Worm (Caenorhabditis elegans) whole organism, late embryonic: ENCODE measurements around the gene srlf-13.

Experiments
- C08G9.2 ChIP-seq: sonication (generic microtip); optimal IDR thresholded peaks from 2 replicates; lab custom pipeline; 2016; ENCODE audit warnings: mild to moderate bottlenecking, missing genetic modification characterization, moderate library complexity, missing compliant biosample characterization
- K09A11.1 ChIP-seq: sonication (generic microtip); optimal IDR thresholded peaks from 2 replicates; lab custom pipeline; 2017; ENCODE audit warnings: antibody characterized with exemption, mild to moderate bottlenecking, missing genetic modification characterization, missing compliant biosample characterization; ENCODE audit not compliant: insufficient read depth
- T23F11.4 ChIP-seq: fragments of 200-800 bp; sonication (Bioruptor generic); optimal IDR thresholded peaks from 2 replicates; lab custom pipeline; 2018; ENCODE audit warnings: mild to moderate bottlenecking, missing genetic modification characterization, missing compliant biosample characterization
- Y22D7AL.16 ChIP-seq: sonication (generic microtip); optimal IDR thresholded peaks from 2 replicates; lab custom pipeline; 2016; ENCODE audit warnings: missing genetic modification characterization, missing compliant biosample characterization
- ama-1 ChIP-seq: fragments of 150-350 bp; optimal IDR thresholded peaks from 2 replicates; lab custom pipeline; 2014
- ceh-14 ChIP-seq: sonication (generic microtip); optimal IDR thresholded peaks from 2 replicates; lab custom pipeline; 2016; ENCODE audit warnings: missing genotype, missing genetic modification characterization, missing compliant biosample characterization
- ceh-2 ChIP-seq: sonication (generic microtip); optimal IDR thresholded peaks from 2 replicates; lab custom pipeline; 2016; ENCODE audit warnings: missing genotype, missing genetic modification characterization, missing compliant biosample characterization
- ceh-24 ChIP-seq: sonication (generic microtip); optimal IDR thresholded peaks from 2 replicates; lab custom pipeline; 2016; ENCODE audit warnings: mild to moderate bottlenecking, missing genetic modification characterization, missing compliant biosample characterization
- ceh-31 ChIP-seq: sonication (generic microtip); optimal IDR thresholded peaks from 2 replicates; lab custom pipeline; 2016; ENCODE audit warnings: missing genetic modification characterization, missing compliant biosample characterization
- ceh-34 ChIP-seq: sonication (generic microtip); optimal IDR thresholded peaks from 2 replicates; lab custom pipeline; 2016; ENCODE audit warnings: mild to moderate bottlenecking, missing genetic modification characterization, missing compliant biosample characterization
- ceh-48 ChIP-seq: sonication (generic microtip); optimal IDR thresholded peaks from 2 replicates; lab custom pipeline; 2016; ENCODE audit warnings: missing genetic modification characterization, inconsistent platforms, missing compliant biosample characterization
- dmd-4 ChIP-seq: sonication (generic microtip); optimal IDR thresholded peaks from 2 replicates; lab custom pipeline; 2016; ENCODE audit warnings: borderline replicate concordance, missing genetic modification characterization, missing compliant biosample characterization
- dve-1 ChIP-seq: sonication (generic microtip); optimal IDR thresholded peaks from 2 replicates; lab custom pipeline; 2017; ENCODE audit warnings: antibody characterized with exemption, mild to moderate bottlenecking, missing genetic modification characterization, missing compliant biosample characterization
- elt-2 ChIP-seq: sonication (generic microtip); optimal IDR thresholded peaks from 2 replicates; lab custom pipeline; 2016; ENCODE audit warnings: missing genetic modification reagents, missing genetic modification characterization, missing compliant biosample characterization
- ets-4 ChIP-seq: sonication (generic microtip); optimal IDR thresholded peaks from 2 replicates; lab custom pipeline; 2016; ENCODE audit warnings: missing genetic modification characterization, missing compliant biosample characterization
- fkh-10 ChIP-seq: fragments of 150-350 bp; optimal IDR thresholded peaks from 2 replicates; lab custom pipeline; 2014; ENCODE audit warnings: missing biosample characterization, missing genetic modification reagents, missing genetic modification characterization
- hlh-15 ChIP-seq: sonication (generic microtip); optimal IDR thresholded peaks from 2 replicates; lab custom pipeline; 2016; ENCODE audit warnings: missing genetic modification characterization, missing compliant biosample characterization
- hlh-30 ChIP-seq: sonication (generic microtip); optimal IDR thresholded peaks from 2 replicates; lab custom pipeline; 2017; ENCODE audit warnings: antibody characterized with exemption, missing genetic modification characterization, missing compliant biosample characterization; ENCODE audit not compliant: insufficient read depth
- lin-11 ChIP-seq: fragments of 200-800 bp; sonication (Bioruptor generic); optimal IDR thresholded peaks from 2 replicates; lab custom pipeline; 2018; ENCODE audit warnings: mild to moderate bottlenecking, missing genetic modification characterization, missing compliant biosample characterization
- madf-2 ChIP-seq: sonication (generic microtip); optimal IDR thresholded peaks from 2 replicates; lab custom pipeline; 2017; ENCODE audit warnings: missing genetic modification characterization, missing compliant biosample characterization
- npax-4 ChIP-seq: sonication (generic microtip); optimal IDR thresholded peaks from 2 replicates; lab custom pipeline; 2016; ENCODE audit warnings: missing genetic modification characterization, missing compliant biosample characterization
- odd-2 ChIP-seq: sonication (generic microtip); optimal IDR thresholded peaks from 2 replicates; lab custom pipeline; 2017; ENCODE audit warnings: antibody characterized with exemption, mild to moderate bottlenecking, missing genetic modification characterization, missing compliant biosample characterization
- pag-3 ChIP-seq: sonication (generic microtip); optimal IDR thresholded peaks from 2 replicates; lab custom pipeline; 2016; ENCODE audit warnings: missing compliant biosample characterization, missing genetic modification characterization, borderline replicate concordance
- pat-9 ChIP-seq: fragments of 200-800 bp; sonication (Bioruptor generic); optimal IDR thresholded peaks from 2 replicates; lab custom pipeline; 2018; ENCODE audit warnings: mild to moderate bottlenecking, missing genetic modification characterization, moderate library complexity, missing compliant biosample characterization
- pha-2 ChIP-seq: sonication (generic microtip); optimal IDR thresholded peaks from 2 replicates; lab custom pipeline; 2017; ENCODE audit warnings: mild to moderate bottlenecking, missing genetic modification characterization, missing compliant biosample characterization
- pqm-1 ChIP-seq: sonication (generic microtip); optimal IDR thresholded peaks from 2 replicates; lab custom pipeline; 2016; ENCODE audit warnings: missing genetic modification characterization, missing compliant biosample characterization
- ref-2 ChIP-seq: sonication (generic microtip); optimal IDR thresholded peaks from 2 replicates; lab custom pipeline; 2016; ENCODE audit warnings: missing genetic modification characterization, missing compliant biosample characterization
- sox-4 ChIP-seq: sonication (generic microtip); optimal IDR thresholded peaks from 2 replicates; lab custom pipeline; 2017; ENCODE audit warnings: mild to moderate bottlenecking, missing genetic modification characterization, inconsistent platforms, missing compliant biosample characterization
- syd-9 ChIP-seq: sonication (generic microtip); optimal IDR thresholded peaks from 2 replicates; lab custom pipeline; 2016; ENCODE audit warnings: mild to moderate bottlenecking, missing genetic modification characterization, moderate library complexity, missing compliant biosample characterization
- tbx-7 ChIP-seq: sonication (generic microtip); optimal IDR thresholded peaks from 2 replicates; lab custom pipeline; 2016; ENCODE audit warnings: missing genotype, missing genetic modification characterization, missing compliant biosample characterization
- ttx-3 ChIP-seq: sonication (generic microtip); optimal IDR thresholded peaks from 2 replicates; lab custom pipeline; 2016; ENCODE audit warnings: missing genetic modification reagents, missing genetic modification characterization, missing compliant biosample characterization
- unc-3 ChIP-seq, 2 experiments: fragments of 200-800 bp in 1 of 2; sonication (Bioruptor generic) in 1 of 2; sonication (generic microtip) in 1 of 2; conservative IDR thresholded peaks in 1 of 2; optimal IDR thresholded peaks in 1 of 2; 2 replicates each; pipeline versions ENCODE4 v1.3.6 to Lab custom; 2016 to 2022; ENCODE audit warnings: missing compliant biosample characterization in 2 of 2, missing genetic modification characterization in 2 of 2, missing genetic modification reagents in 1 of 2
- unc-42 ChIP-seq: sonication (generic microtip); optimal IDR thresholded peaks from 2 replicates; lab custom pipeline; 2016; ENCODE audit warnings: missing genotype, missing genetic modification characterization, missing compliant biosample characterization
- unc-55 ChIP-seq: sonication (generic microtip); optimal IDR thresholded peaks from 2 replicates; lab custom pipeline; 2017; ENCODE audit warnings: missing biosample characterization, missing genetic modification reagents, missing genetic modification characterization
- ztf-16 ChIP-seq: sonication (generic microtip); optimal IDR thresholded peaks from 2 replicates; lab custom pipeline; 2017; ENCODE audit warnings: missing genetic modification characterization, missing compliant biosample characterization

srlf-13 gene

DNA sequence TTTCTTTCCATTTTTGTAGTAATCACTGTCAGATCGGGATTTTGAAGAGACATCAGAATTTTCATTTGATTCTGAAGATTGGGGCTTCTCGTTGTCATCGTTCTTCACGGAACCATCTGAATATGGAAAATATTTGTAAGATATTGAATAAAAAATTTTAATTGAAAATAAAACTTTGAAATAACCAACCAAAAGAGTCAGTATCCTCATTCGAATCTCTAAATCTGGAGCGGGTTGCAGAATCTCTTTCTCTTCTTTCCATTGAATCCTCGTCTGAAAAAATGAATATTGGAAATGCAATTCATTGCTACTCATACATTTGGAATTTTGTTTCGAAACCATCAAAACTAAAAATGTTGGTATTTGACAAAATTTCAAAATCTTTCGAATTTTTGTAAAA, 1.7 kb upstream of the srlf-13 start:
- TF ChIP-seq unc-55 (GFP tag; lab: Kevin White, UChicago) (no peak), tbx-7 (no peak), K09A11.1 (no peak), ceh-24 (tag; lab: Kevin White, UChicago) (no peak), madf-2 (tag; lab: Kevin White, UChicago) (no peak), ceh-34 (tag; lab: Kevin White, UChicago) (no peak), sox-4 (tag; lab: Kevin White, UChicago) (no peak), lin-11 (tag; lab: Kevin White, UChicago) (no peak), hlh-15 (tag; lab: Kevin White, UChicago) (no peak), pag-3 (tag; lab: Kevin White, UChicago) (no peak), dve-1 (tag; lab: Kevin White, UChicago) (no peak), hlh-30 (tag; lab: Kevin White, UChicago) (no peak), ama-1 (lab: Kevin White, UChicago) (no peak)

DNA sequence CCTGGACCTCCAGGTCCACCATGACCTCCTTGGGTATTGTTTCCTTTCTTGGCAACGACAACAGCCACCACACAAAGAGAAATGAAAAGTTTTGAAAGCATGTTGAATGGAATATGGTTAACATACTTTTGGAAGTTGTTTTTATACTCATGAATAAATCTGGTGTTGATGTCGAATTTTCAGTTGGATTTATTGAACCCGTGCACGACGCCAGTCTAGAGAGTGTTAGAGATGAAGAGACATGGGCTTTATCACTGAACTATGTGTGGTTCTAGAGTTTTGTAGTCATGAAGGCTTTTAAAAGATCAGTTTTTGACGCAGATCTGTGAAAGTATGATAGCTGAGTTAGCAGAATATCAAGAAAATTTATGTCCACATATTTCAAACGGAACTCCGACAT, 2.2 kb downstream of the srlf-13 start, which contains the start of gene srlf-14:
srlf-14 (minus strand) TSS at position 101 of the 400 bp plus-strand sequence.
- TF ChIP-seq hlh-30 (tag; lab: Kevin White, UChicago) (no peak), unc-3 (GFP tag; conservative IDR thresholded peaks at IDR 0.05; lab: Robert Waterston, UW) (no peak), unc-3 (tag; optimal IDR thresholded peaks at IDR 0.05; lab: Kevin White, UChicago) (no peak), pqm-1 (tag; lab: Kevin White, UChicago) (no peak), pha-2 (tag; lab: Kevin White, UChicago) (no peak), pag-3 (tag; lab: Kevin White, UChicago) (no peak), odd-2 (tag; lab: Kevin White, UChicago) (no peak), fkh-10 (no peak)

DNA sequence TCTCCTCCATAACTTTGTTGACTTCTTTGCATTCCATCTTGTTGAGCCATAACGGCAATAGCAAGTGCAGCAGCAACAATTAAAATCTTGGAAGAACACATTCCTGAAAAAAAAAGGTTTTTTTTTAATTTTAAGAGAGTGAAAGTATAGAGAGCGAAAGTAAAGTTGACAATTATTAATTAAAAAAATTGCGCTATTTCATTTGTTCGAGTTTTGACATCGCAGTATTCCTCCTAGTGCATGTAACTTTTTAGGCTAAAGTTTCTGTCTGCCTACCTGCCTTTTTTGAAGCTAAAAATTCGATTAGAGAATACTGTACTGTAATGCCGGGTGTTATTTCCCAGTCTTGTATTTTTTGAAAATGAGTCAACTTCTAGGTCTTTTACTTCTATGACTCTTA, 4.4 kb downstream of the srlf-13 start, which contains the start of gene srlf-12:
srlf-12 (minus strand) TSS at position 101 of the 400 bp plus-strand sequence.
- TF ChIP-seq pat-9 = no peak
- no peak for TF ChIP-seq unc-55 (GFP tag; lab: Kevin White, UChicago)
- no peak for TF ChIP-seq elt-2 (tag; lab: Kevin White, UChicago)
- no peak for TF ChIP-seq ceh-48 (tag; lab: Kevin White, UChicago)
- no peak for TF ChIP-seq ceh-31 (tag; lab: Kevin White, UChicago)
- no peak for TF ChIP-seq unc-42
- no peak for TF ChIP-seq npax-4 (tag; lab: Kevin White, UChicago)
- TF ChIP-seq ceh-34 (tag; lab: Kevin White, UChicago) = no peak
- no peak for TF ChIP-seq dmd-4 (tag; lab: Kevin White, UChicago)
- TF ChIP-seq ref-2 = no peak
- no peak for TF ChIP-seq ttx-3 (tag; lab: Kevin White, UChicago)
- no peak for TF ChIP-seq T23F11.4
- no peak for TF ChIP-seq ztf-16 (tag; lab: Kevin White, UChicago)

DNA sequence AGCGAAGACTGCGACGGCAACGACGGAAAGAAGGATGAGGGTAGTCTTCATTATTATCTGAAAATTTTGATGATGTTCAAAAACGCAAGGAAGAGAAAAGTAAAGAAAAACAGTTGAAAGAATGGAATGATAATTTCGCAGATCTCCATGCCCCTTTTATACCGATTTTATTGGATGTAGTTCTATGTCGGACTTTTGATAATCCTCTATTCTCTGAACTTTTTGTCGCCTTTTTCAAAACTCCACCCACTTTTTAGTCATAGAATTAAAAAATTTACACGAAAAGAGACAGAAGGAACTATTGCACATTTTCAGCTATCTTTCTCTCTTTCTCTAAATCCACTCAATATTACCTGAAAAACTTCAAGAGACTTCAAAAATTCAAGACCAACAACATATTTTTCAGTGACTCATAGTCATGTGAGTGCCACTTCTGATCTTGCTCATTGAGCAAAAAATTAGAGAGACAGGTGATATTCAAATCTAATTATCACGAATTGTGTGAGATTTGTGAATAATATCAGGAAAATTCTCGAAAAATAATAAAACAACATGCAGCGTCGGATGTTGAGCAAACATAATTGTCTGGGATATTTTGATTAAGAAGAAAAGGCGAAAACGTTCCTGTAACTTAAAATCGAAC, 6.5 kb downstream of the srlf-13 start, which contains the start of gene F13E9.15:
F13E9.15 (minus strand) TSS at position 51 of the 643 bp plus-strand sequence.
- TF ChIP-seq ceh-24 (tag; lab: Kevin White, UChicago) (no peak), ceh-48 (tag; lab: Kevin White, UChicago) (no peak), pha-2 (tag; lab: Kevin White, UChicago) (no peak), C08G9.2 (tag; lab: Kevin White, UChicago) (no peak), ref-2 (no peak), elt-2 (tag; lab: Kevin White, UChicago) (no peak), madf-2 (tag; lab: Kevin White, UChicago) (no peak), pag-3 (tag; lab: Kevin White, UChicago) (no peak), unc-55 (GFP tag; lab: Kevin White, UChicago) (no peak), syd-9 (no peak), ceh-2 (no peak), ceh-14 (tag; lab: Kevin White, UChicago) (no peak), Y22D7AL.16 (tag; lab: Kevin White, UChicago) (no peak), ama-1 (lab: Kevin White, UChicago) (no peak), ceh-34 (tag; lab: Kevin White, UChicago) (no peak), ttx-3 (tag; lab: Kevin White, UChicago) (no peak), ets-4 (tag; lab: Kevin White, UChicago) (no peak), K09A11.1 (no peak)
